Worm (Caenorhabditis elegans): Measurements from ENCODE around the gene T10B10.9.

DNA sequence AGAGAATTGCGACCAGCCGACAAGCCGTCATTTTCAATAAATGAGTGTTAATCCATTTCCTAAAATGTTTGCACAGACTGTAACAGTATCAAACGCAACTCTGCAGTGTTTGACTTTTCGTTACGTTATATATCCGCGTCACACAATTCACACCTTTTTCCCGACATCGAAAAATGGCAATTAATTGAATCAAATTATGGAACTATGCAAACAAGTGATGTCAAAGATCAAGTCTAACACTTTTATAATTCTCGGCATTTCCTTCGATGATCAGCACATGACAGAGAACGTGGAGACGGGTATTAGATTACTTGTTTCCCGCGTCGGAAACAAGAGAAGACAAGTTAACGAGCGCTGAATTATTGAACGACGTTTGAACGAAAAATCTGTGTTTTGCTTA, 30.1 kb downstream of the T10B10.9 start, which contains the start of gene phat-6:
- TF ChIP-seq tbx-11 (GFP tag; IDR thresholded peaks at IDR 0.05) (no peak), tra-4 (tag; optimal IDR thresholded peaks at IDR 0.05) (no peak), ama-1 (optimal IDR thresholded peaks at IDR 0.05) (no peak), scrt-1 (GFP tag; IDR thresholded peaks at IDR 0.05) (no peak), ets-7 (tag; optimal IDR thresholded peaks at IDR 0.05) (no peak)

Data from whole organism, early embryonic.